Worm (Caenorhabditis elegans) whole organism, L3 larva: ENCODE data around the gene fbxa-61.

ENCODE experiments used
- R02D3.7 ChIP-seq: fragments of 150-350 bp; optimal IDR thresholded peaks from 2 replicates; lab custom pipeline; 2014; ENCODE audit warnings: missing biosample characterization, missing genetic modification characterization
- aly-2 ChIP-seq: fragments of 150-350 bp; optimal IDR thresholded peaks from 2 replicates; lab custom pipeline; 2014; ENCODE audit warnings: missing biosample characterization, missing genetic modification characterization
- ceh-16 ChIP-seq: sonication (generic microtip); optimal IDR thresholded peaks from 2 replicates; lab custom pipeline; 2017; ENCODE audit warnings: missing biosample characterization, missing genetic modification characterization
- ceh-28 ChIP-seq: fragments of 150-350 bp; optimal IDR thresholded peaks from 2 replicates; lab custom pipeline; 2014; ENCODE audit warnings: missing biosample characterization, missing genetic modification reagents, missing genetic modification characterization
- egl-27 ChIP-seq: sonication (generic microtip); optimal IDR thresholded peaks from 4 replicates; lab custom pipeline; 2017; ENCODE audit warnings: missing biosample characterization, missing genetic modification reagents, missing genetic modification characterization
- jun-1 ChIP-seq: fragments of 150-350 bp; optimal IDR thresholded peaks from 2 replicates; lab custom pipeline; 2014; ENCODE audit warnings: missing biosample characterization, missing genetic modification reagents, missing genetic modification characterization
- lin-39 ChIP-seq: fragments of 150-350 bp; optimal IDR thresholded peaks from 2 replicates; lab custom pipeline; 2018; ENCODE audit warnings: missing biosample characterization, missing genetic modification reagents, missing genetic modification characterization
- nfya-1 ChIP-seq: sonication (generic microtip); optimal IDR thresholded peaks from 2 replicates; lab custom pipeline; 2017; ENCODE audit warnings: missing genetic modification characterization, mild to moderate bottlenecking, missing compliant biosample characterization, antibody characterized with exemption, moderate library complexity; ENCODE audit not compliant: insufficient read depth
- nhr-43 ChIP-seq: sonication (generic microtip); optimal IDR thresholded peaks from 2 replicates; lab custom pipeline; 2016; ENCODE audit warnings: mild to moderate bottlenecking, missing genetic modification characterization, missing compliant biosample characterization; ENCODE audit not compliant: poor library complexity, severe bottlenecking
- nhr-77 ChIP-seq: fragments of 150-350 bp; optimal IDR thresholded peaks from 2 replicates; lab custom pipeline; 2014; ENCODE audit warnings: missing biosample characterization, missing genetic modification characterization
- skn-1 ChIP-seq: fragments of 150-350 bp; optimal IDR thresholded peaks from 2 replicates; lab custom pipeline; 2014; ENCODE audit warnings: missing biosample characterization, missing genetic modification characterization
- snpc-4 ChIP-seq: fragments of 150-350 bp; optimal IDR thresholded peaks from 2 replicates; lab custom pipeline; 2014; ENCODE audit warnings: missing biosample characterization, missing genetic modification characterization
- unc-39 ChIP-seq: sonication (generic microtip); optimal IDR thresholded peaks from 4 replicates; lab custom pipeline; 2017; ENCODE audit warnings: missing biosample characterization, missing genetic modification characterization
- ztf-11 ChIP-seq: fragments of 150-350 bp; optimal IDR thresholded peaks from 2 replicates; lab custom pipeline; 2014; ENCODE audit warnings: missing biosample characterization, missing genetic modification characterization

DNA sequence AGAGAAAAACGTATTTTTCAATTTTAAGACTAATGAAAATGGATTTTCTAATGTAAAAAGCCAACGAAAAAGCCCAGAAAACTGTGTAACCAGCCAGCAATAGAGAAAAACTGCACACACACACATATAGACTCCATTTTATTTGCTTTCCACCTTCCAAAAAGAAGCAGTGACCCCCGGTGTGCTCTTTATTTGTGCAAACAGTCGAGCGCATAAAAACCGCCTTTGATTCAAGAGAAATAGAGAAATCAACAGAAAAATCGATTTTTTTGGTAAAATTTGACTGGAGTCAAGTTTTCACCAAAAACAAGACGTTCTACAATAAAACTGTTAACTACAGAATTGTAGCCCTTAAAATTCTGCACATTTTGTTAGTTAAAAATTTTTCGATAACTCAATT lies 10.3 kb upstream of the fbxa-61 start:
- TF ChIP-seq ceh-28 (no peak), nhr-77 (no peak), snpc-4 (tag; lab: Kevin White, UChicago) (no peak), unc-39 (tag; lab: Kevin White, UChicago) (no peak), nfya-1 (tag; lab: Kevin White, UChicago) (no peak), ztf-11 (tag; lab: Kevin White, UChicago) (no peak), egl-27 (tag; lab: Kevin White, UChicago) (no peak), lin-39 (tag; lab: Kevin White, UChicago) (no peak), ceh-16 (no peak), aly-2 (no peak), nhr-43 (tag; lab: Kevin White, UChicago) (no peak), jun-1 (tag; lab: Kevin White, UChicago) (no peak), skn-1 (tag; lab: Kevin White, UChicago) (no peak), R02D3.7 (tag; lab: Kevin White, UChicago) (no peak)
